Worm (Caenorhabditis elegans) whole organism, young adult: ENCODE data around the gene crn-4.

Experiments
- C06A6.2 ChIP-seq: fragments of 200-800 bp; sonication (Bioruptor generic); conservative IDR thresholded peaks from 2 replicates; pipeline ENCODE4 v1.3.6; 2022; ENCODE audit warnings: missing genetic modification characterization, missing compliant biosample characterization
- F23B12.7 ChIP-seq: sonication (generic microtip); optimal IDR thresholded peaks from 2 replicates; lab custom pipeline; 2017; ENCODE audit warnings: missing genetic modification characterization, mild to moderate bottlenecking, missing compliant biosample characterization, antibody characterized with exemption, moderate library complexity; ENCODE audit not compliant: insufficient read depth
- F37B4.10 ChIP-seq: fragments of 200-800 bp; sonication (Bioruptor generic); IDR thresholded peaks from 2 replicates; pipeline ENCODE4 v1.3.6; 2022; ENCODE audit warnings: missing genetic modification characterization, missing compliant biosample characterization
- F39B2.1 ChIP-seq: fragments of 200-800 bp; sonication (Bioruptor generic); IDR thresholded peaks from 2 replicates; pipeline ENCODE4 v1.3.6; 2022; ENCODE audit warnings: missing genetic modification reagents, missing genetic modification characterization, missing compliant biosample characterization
- F49E8.2 ChIP-seq: sonication (generic microtip); optimal IDR thresholded peaks from 3 replicates; lab custom pipeline; 2017; ENCODE audit warnings: missing genetic modification characterization, mild to moderate bottlenecking, missing compliant biosample characterization, antibody characterized with exemption, moderate library complexity; ENCODE audit not compliant: insufficient read depth
- K11D2.4 ChIP-seq: fragments of 200-800 bp; sonication (Bioruptor generic); IDR thresholded peaks from 2 replicates; pipeline ENCODE4 v1.3.6; 2022; ENCODE audit warnings: missing genetic modification reagents, missing genetic modification characterization, missing compliant biosample characterization
- K12H6.12 ChIP-seq: fragments of 200-800 bp; sonication (Bioruptor generic); optimal IDR thresholded peaks from 2 replicates; lab custom pipeline; 2018; ENCODE audit warnings: mild to moderate bottlenecking, missing genetic modification characterization, missing compliant biosample characterization
- Y53F4B.3 ChIP-seq: fragments of 200-800 bp; sonication (Bioruptor generic); IDR thresholded peaks from 2 replicates; pipeline ENCODE4 v1.3.6; 2022; ENCODE audit warnings: missing genetic modification reagents, missing genetic modification characterization, missing compliant biosample characterization
- Y53G8AR.9 ChIP-seq: fragments of 200-800 bp; sonication (Bioruptor generic); conservative IDR thresholded peaks from 2 replicates; pipeline ENCODE4 v1.3.6; 2022; ENCODE audit warnings: missing genetic modification reagents, missing genetic modification characterization, missing compliant biosample characterization
- Y56A3A.18 ChIP-seq: fragments of 200-800 bp; sonication (Bioruptor generic); IDR thresholded peaks from 2 replicates; pipeline ENCODE4 v1.3.6; 2022; ENCODE audit warnings: missing genetic modification reagents, missing genetic modification characterization, missing compliant biosample characterization
- aptf-2 ChIP-seq: fragments of 200-800 bp; sonication (Bioruptor generic); conservative IDR thresholded peaks from 2 replicates; pipeline ENCODE4 v1.3.6; 2022; ENCODE audit warnings: missing genetic modification reagents, missing genetic modification characterization, missing compliant biosample characterization
- aptf-3 ChIP-seq: fragments of 200-800 bp; sonication (Bioruptor generic); IDR thresholded peaks from 2 replicates; pipeline ENCODE4 v1.3.6; 2022; ENCODE audit warnings: missing genetic modification characterization, missing compliant biosample characterization
- atf-7 ChIP-seq: sonication (generic microtip); optimal IDR thresholded peaks from 2 replicates; lab custom pipeline; 2017; ENCODE audit warnings: mild to moderate bottlenecking, missing genetic modification characterization, missing compliant biosample characterization
- attf-5 ChIP-seq: fragments of 200-800 bp; sonication (Bioruptor generic); optimal IDR thresholded peaks from 2 replicates; lab custom pipeline; 2018; ENCODE audit warnings: mild to moderate bottlenecking, missing genetic modification characterization, missing compliant biosample characterization
- cebp-1 ChIP-seq, 2 experiments: fragments of 200-800 bp in 1 of 2; sonication (Bioruptor generic) in 1 of 2; sonication (generic microtip) in 1 of 2; IDR thresholded peaks in 1 of 2; optimal IDR thresholded peaks in 1 of 2; 2 replicates each; pipeline versions ENCODE4 v1.3.6 to Lab custom; 2017 to 2022; ENCODE audit warnings: missing compliant biosample characterization in 2 of 2, missing genetic modification characterization in 2 of 2, mild to moderate bottlenecking in 1 of 2, missing genetic modification reagents in 1 of 2, moderate library complexity in 1 of 2
- cebp-2 ChIP-seq: fragments of 200-800 bp; sonication (Bioruptor generic); IDR thresholded peaks from 2 replicates; pipeline ENCODE4 v1.3.6; 2022; ENCODE audit warnings: missing genetic modification characterization, missing compliant biosample characterization
- ceh-100 ChIP-seq: fragments of 200-800 bp; sonication (Bioruptor generic); IDR thresholded peaks from 2 replicates; pipeline ENCODE4 v1.3.6; 2022; ENCODE audit warnings: missing genetic modification reagents, missing genetic modification characterization, missing compliant biosample characterization
- ceh-40 ChIP-seq: fragments of 200-800 bp; sonication (Bioruptor generic); IDR thresholded peaks from 2 replicates; pipeline ENCODE4 v1.3.6; 2022; ENCODE audit warnings: missing genetic modification characterization, missing compliant biosample characterization
- ceh-91 ChIP-seq: fragments of 200-800 bp; sonication (Bioruptor generic); IDR thresholded peaks from 2 replicates; pipeline ENCODE4 v1.3.6; 2022; ENCODE audit warnings: missing genetic modification reagents, missing genetic modification characterization, missing compliant biosample characterization
- dpl-1 ChIP-seq: fragments of 150-350 bp; optimal IDR thresholded peaks from 2 replicates; lab custom pipeline; 2014; ENCODE audit warnings: missing biosample characterization, missing genetic modification reagents, missing genetic modification characterization
- efl-1 ChIP-seq: fragments of 150-350 bp; optimal IDR thresholded peaks from 2 replicates; lab custom pipeline; 2014; ENCODE audit warnings: missing biosample characterization, missing genetic modification reagents, missing genetic modification characterization
- ets-4 ChIP-seq: fragments of 200-800 bp; sonication (Bioruptor generic); optimal IDR thresholded peaks from 2 replicates; lab custom pipeline; 2018; ENCODE audit warnings: mild to moderate bottlenecking, missing genetic modification characterization, missing compliant biosample characterization
- fkh-3 ChIP-seq: sonication (generic microtip); optimal IDR thresholded peaks from 2 replicates; lab custom pipeline; 2016; ENCODE audit warnings: mild to moderate bottlenecking, missing genetic modification characterization, missing compliant biosample characterization
- hlh-12 ChIP-seq: sonication (generic microtip); optimal IDR thresholded peaks from 2 replicates; lab custom pipeline; 2016; ENCODE audit warnings: missing genetic modification characterization, missing compliant biosample characterization
- lin-35 ChIP-seq, 3 experiments: fragments of 150-350 bp in 2 of 3; sonication (generic microtip) in 1 of 3; optimal IDR thresholded peaks; 2 replicates each; lab custom pipeline; 2014 to 2018; ENCODE audit warnings: missing biosample characterization in 3 of 3, missing genetic modification characterization in 3 of 3, missing genetic modification reagents in 3 of 3
- lir-1 ChIP-seq: fragments of 200-800 bp; sonication (Bioruptor generic); conservative IDR thresholded peaks from 2 replicates; pipeline ENCODE4 v1.3.6; 2022; ENCODE audit warnings: missing genetic modification reagents, missing genetic modification characterization, missing compliant biosample characterization
- lsy-27 ChIP-seq: sonication (generic microtip); optimal IDR thresholded peaks from 2 replicates; lab custom pipeline; 2017; ENCODE audit warnings: missing genetic modification characterization, mild to moderate bottlenecking, missing compliant biosample characterization, antibody characterized with exemption, missing genotype, borderline replicate concordance; ENCODE audit not compliant: insufficient read depth
- madf-8 ChIP-seq: fragments of 200-800 bp; sonication (Bioruptor generic); conservative IDR thresholded peaks from 2 replicates; pipeline ENCODE4 v1.3.6; 2022; ENCODE audit warnings: missing genetic modification reagents, missing genetic modification characterization, missing compliant biosample characterization
- mxl-1 ChIP-seq: sonication (generic microtip); optimal IDR thresholded peaks from 2 replicates; lab custom pipeline; 2016; ENCODE audit warnings: missing genetic modification characterization, missing compliant biosample characterization
- nhr-179 ChIP-seq: sonication (generic microtip); optimal IDR thresholded peaks from 2 replicates; lab custom pipeline; 2016; ENCODE audit warnings: mild to moderate bottlenecking, missing genetic modification characterization, missing compliant biosample characterization
- nhr-27 ChIP-seq: fragments of 200-800 bp; sonication (Bioruptor generic); optimal IDR thresholded peaks from 2 replicates; lab custom pipeline; 2018; ENCODE audit warnings: mild to moderate bottlenecking, missing genetic modification characterization, moderate library complexity, missing compliant biosample characterization
- nhr-90 ChIP-seq: sonication (generic microtip); optimal IDR thresholded peaks from 2 replicates; lab custom pipeline; 2016; ENCODE audit warnings: missing genotype, mild to moderate bottlenecking, missing genetic modification characterization, missing compliant biosample characterization
- rec-8 ChIP-seq, 2 experiments: sonication (generic microtip); optimal IDR thresholded peaks; 2 replicates each; lab custom pipeline; 2016; ENCODE audit warnings: mild to moderate bottlenecking in 2 of 2, missing genetic modification characterization in 2 of 2, missing genetic modification reagents in 2 of 2, missing genotype in 2 of 2, missing biosample characterization in 1 of 2, missing compliant biosample characterization in 1 of 2, moderate library complexity in 1 of 2
- repo-1 ChIP-seq: sonication (generic microtip); optimal IDR thresholded peaks from 2 replicates; lab custom pipeline; 2017; ENCODE audit warnings: mild to moderate bottlenecking, missing genetic modification characterization, missing compliant biosample characterization
- rpc-1 ChIP-seq, 2 experiments: fragments of 150-350 bp in 1 of 2; sonication (generic microtip) in 1 of 2; optimal IDR thresholded peaks; 2 replicates each; lab custom pipeline; 2014 to 2018; ENCODE audit warnings: missing biosample characterization in 1 of 2, missing genetic modification characterization in 1 of 2, missing genetic modification reagents in 1 of 2, missing genotype in 1 of 2
- sea-2 ChIP-seq: fragments of 200-800 bp; sonication (Bioruptor generic); IDR thresholded peaks from 2 replicates; pipeline ENCODE4 v1.3.6; 2022; ENCODE audit warnings: missing genetic modification characterization, missing compliant biosample characterization
- snpc-4 ChIP-seq, 5 experiments: fragments of 150-350 bp in 1 of 5; sonication (generic microtip) in 4 of 5; optimal IDR thresholded peaks; 2 replicates each; lab custom pipeline; 2014 to 2018; ENCODE audit warnings: missing genetic modification characterization in 5 of 5, missing biosample characterization in 3 of 5, antibody characterized with exemption in 2 of 5, mild to moderate bottlenecking in 2 of 5, missing compliant biosample characterization in 2 of 5, missing genotype in 2 of 5, moderate library complexity in 2 of 5, missing genetic modification reagents in 1 of 5
- sptf-2 ChIP-seq: fragments of 200-800 bp; sonication (Bioruptor generic); optimal IDR thresholded peaks from 2 replicates; lab custom pipeline; 2018; ENCODE audit warnings: mild to moderate bottlenecking, missing genetic modification characterization, missing compliant biosample characterization
- tbx-9 ChIP-seq: sonication (generic microtip); optimal IDR thresholded peaks from 2 replicates; lab custom pipeline; 2016; ENCODE audit warnings: borderline replicate concordance, missing genetic modification characterization, inconsistent platforms, missing compliant biosample characterization
- zfh-2 ChIP-seq: fragments of 200-800 bp; sonication (Bioruptor generic); conservative IDR thresholded peaks from 2 replicates; pipeline ENCODE4 v1.3.6; 2022; ENCODE audit warnings: missing genetic modification reagents, missing genetic modification characterization, missing compliant biosample characterization
- ztf-18 ChIP-seq: sonication (generic microtip); optimal IDR thresholded peaks from 2 replicates; lab custom pipeline; 2016; ENCODE audit warnings: missing genotype, mild to moderate bottlenecking, missing genetic modification characterization, missing compliant biosample characterization
- ztf-22 ChIP-seq: fragments of 200-800 bp; sonication (Bioruptor generic); optimal IDR thresholded peaks from 2 replicates; lab custom pipeline; 2018; ENCODE audit warnings: mild to moderate bottlenecking, missing genetic modification characterization, moderate library complexity, missing compliant biosample characterization
- ztf-28 ChIP-seq: fragments of 200-800 bp; sonication (Bioruptor generic); IDR thresholded peaks from 2 replicates; pipeline ENCODE4 v1.3.6; 2022; ENCODE audit warnings: missing genetic modification reagents, missing genetic modification characterization, missing compliant biosample characterization

crn-4 gene

DNA sequence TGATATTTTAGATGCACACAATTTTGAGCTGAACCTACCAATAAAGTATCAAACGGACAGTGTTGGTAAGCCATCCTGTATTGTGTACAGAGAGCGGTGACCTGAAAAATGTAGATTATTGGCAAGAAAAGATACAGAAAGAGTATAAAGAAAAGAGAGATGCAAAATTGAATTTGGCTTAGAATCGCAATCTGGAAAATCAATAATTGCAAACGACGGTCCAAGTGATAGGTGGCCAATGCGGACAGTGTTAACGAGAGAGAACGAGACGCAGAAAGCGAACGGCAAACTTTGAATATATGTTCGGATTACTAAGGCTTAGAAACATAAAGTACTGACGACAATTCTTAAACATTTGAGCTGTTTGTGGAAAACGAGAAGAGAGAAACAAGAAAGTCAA lies at the start of gene crn-4:
crn-4 (minus strand) TSS at position 101 of the 400 bp plus-strand sequence.
- TF ChIP-seq snpc-4 (GFP tag; optimal IDR thresholded peaks at IDR 0.05; lab: Kevin White, UChicago) (no peak), snpc-4 (tag; optimal IDR thresholded peaks at IDR 0.05; lab: Kevin White, UChicago) (no peak), ceh-100 (GFP tag; lab: Robert Waterston, UW) (no peak), Y53F4B.3 (GFP tag; lab: Robert Waterston, UW) (no peak), fkh-3 (tag; lab: Kevin White, UChicago) (no peak), efl-1 (GFP tag; lab: Kevin White, UChicago) (no peak), Y53G8AR.9 (GFP tag; lab: Robert Waterston, UW) (no peak), zfh-2 (GFP tag; lab: Robert Waterston, UW) (no peak), attf-5 (GFP tag; lab: Kevin White, UChicago) (no peak), nhr-27 (tag; lab: Kevin White, UChicago) (no peak), K11D2.4 (GFP tag; lab: Robert Waterston, UW) (no peak), nhr-90 (no peak), ztf-22 (no peak), F23B12.7 (tag; lab: Kevin White, UChicago) (no peak)

DNA sequence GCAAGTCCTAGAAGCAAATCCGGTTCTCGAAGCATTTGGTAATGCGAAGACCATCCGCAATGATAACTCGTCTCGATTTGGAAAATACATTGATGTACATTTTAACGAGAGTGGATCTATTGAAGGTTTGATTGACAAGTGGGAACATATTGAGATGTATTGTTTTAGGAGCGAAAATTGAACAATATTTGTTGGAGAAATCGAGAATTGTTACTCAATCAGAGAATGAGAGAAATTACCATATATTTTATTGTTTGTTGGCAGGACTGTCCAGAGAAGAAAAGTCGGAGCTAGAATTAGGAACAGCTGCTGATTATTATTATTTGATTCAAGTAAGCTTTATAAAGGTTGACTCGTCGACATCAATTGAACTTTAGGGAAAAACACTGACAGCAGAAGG lies 46.6 kb upstream of the crn-4 start:
- TF ChIP-seq F39B2.1 (GFP tag; lab: Robert Waterston, UW) (no peak), ets-4 (no peak), cebp-2 (no peak), ceh-40 (GFP tag; lab: Robert Waterston, UW) (no peak), nhr-179 (tag; lab: Kevin White, UChicago) (no peak), Y56A3A.18 (GFP tag; lab: Robert Waterston, UW) (no peak), zfh-2 (GFP tag; lab: Robert Waterston, UW) (no peak)

DNA sequence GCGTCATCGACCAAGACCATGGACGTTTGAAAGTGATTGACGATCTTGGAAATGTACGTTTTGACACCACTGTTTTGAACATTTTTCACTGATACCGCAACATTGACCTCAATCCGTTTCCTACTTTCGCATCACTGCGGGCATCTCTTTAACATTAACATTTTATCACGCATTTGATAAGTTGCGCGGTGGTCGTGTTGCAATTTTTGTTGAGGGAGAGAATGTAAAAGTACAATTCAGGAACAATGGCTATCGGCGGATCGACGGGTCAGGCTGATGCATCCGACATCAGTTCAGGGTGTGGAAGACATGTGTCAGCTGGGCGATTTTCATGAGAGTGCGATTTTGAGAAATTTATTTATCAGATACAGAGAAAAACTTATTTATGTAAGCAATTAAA lies 45.4 kb upstream of the crn-4 start:
- TF ChIP-seq madf-8 (no peak), C06A6.2 (no peak), repo-1 (no peak), rpc-1 (optimal IDR thresholded peaks at IDR 0.05; lab: Kevin White, UChicago) (no peak), rpc-1 (tag; optimal IDR thresholded peaks at IDR 0.05; lab: Kevin White, UChicago) (no peak), sea-2 (GFP tag; lab: Robert Waterston, UW) (no peak), rec-8 (tag; optimal IDR thresholded peaks at IDR 0.05; lab: Kevin White, UChicago) (no peak), tbx-9 (no peak), hlh-12 (tag; lab: Kevin White, UChicago) (no peak), lir-1 (GFP tag; lab: Robert Waterston, UW) (no peak), aptf-2 (GFP tag; lab: Robert Waterston, UW) (no peak), F49E8.2 (tag; lab: Kevin White, UChicago) (no peak), sptf-2 (GFP tag; lab: Kevin White, UChicago) (no peak)

DNA sequence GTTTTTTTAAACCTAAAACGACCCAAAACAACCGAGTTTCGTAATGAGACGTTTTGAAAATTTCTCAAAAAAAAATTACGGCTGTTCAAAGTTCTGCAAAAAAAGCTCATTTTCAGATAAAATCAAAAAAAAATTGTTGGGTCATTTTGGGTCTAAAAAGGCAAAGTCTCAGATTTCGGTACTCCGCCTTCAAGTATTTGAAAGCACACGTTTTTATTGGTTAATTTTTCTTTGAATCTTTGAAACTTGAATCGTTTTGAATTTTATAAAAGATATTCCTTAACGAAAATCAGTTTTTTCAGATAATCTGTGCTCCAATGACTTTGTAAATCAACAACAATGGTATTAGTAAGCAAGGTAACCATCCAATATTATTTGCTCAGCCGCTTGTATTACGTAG lies 44.9 kb upstream of the crn-4 start, which contains the start of gene hum-6:
hum-6 (plus strand) TSS at position 301 of the 400 bp plus-strand sequence.
- no peak for TF ChIP-seq sea-2 (GFP tag; lab: Robert Waterston, UW)
- no peak for TF ChIP-seq K12H6.12 (tag; lab: Kevin White, UChicago)
- TF ChIP-seq tbx-9 = no peak
- no peak for TF ChIP-seq lsy-27 (tag; lab: Kevin White, UChicago)
- TF ChIP-seq ztf-28 (GFP tag; lab: Robert Waterston, UW) = no peak
- TF ChIP-seq rpc-1 (optimal IDR thresholded peaks at IDR 0.05; lab: Kevin White, UChicago) = no peak
- no peak for TF ChIP-seq rpc-1 (tag; optimal IDR thresholded peaks at IDR 0.05; lab: Kevin White, UChicago)
- TF ChIP-seq F37B4.10 (GFP tag; lab: Robert Waterston, UW) = no peak
- TF ChIP-seq dpl-1 (GFP tag; lab: Kevin White, UChicago) = no peak
- TF ChIP-seq ceh-91 = no peak
- TF ChIP-seq cebp-1 (GFP tag; IDR thresholded peaks at IDR 0.05; lab: Robert Waterston, UW) = no peak
- TF ChIP-seq cebp-1 (tag; optimal IDR thresholded peaks at IDR 0.05; lab: Kevin White, UChicago) = no peak
- no peak for TF ChIP-seq atf-7
- no peak for TF ChIP-seq ztf-18 (tag; lab: Kevin White, UChicago)
- TF ChIP-seq aptf-3 = no peak
- no peak for TF ChIP-seq lir-1 (GFP tag; lab: Robert Waterston, UW)
- no peak for TF ChIP-seq mxl-1 (tag; lab: Kevin White, UChicago)
- TF ChIP-seq lin-35 (GFP tag; optimal IDR thresholded peaks at IDR 0.05; lab: Kevin White, UChicago) = no peak
- TF ChIP-seq F39B2.1 (GFP tag; lab: Robert Waterston, UW) = no peak
